Worm (Caenorhabditis elegans): ENCODE results near the gene frpr-4.

frpr-4 gene

ce11 chrII:5211970-5212369 lies 43.4 kb downstream of the frpr-4 start, which contains the start of gene C34F11.2:
Gene C34F11.2 (plus strand): TSS chrII:5212270.
- no peak for TF ChIP-seq ham-2 (GFP tag; optimal IDR thresholded peaks at IDR 0.05)

DNA sequence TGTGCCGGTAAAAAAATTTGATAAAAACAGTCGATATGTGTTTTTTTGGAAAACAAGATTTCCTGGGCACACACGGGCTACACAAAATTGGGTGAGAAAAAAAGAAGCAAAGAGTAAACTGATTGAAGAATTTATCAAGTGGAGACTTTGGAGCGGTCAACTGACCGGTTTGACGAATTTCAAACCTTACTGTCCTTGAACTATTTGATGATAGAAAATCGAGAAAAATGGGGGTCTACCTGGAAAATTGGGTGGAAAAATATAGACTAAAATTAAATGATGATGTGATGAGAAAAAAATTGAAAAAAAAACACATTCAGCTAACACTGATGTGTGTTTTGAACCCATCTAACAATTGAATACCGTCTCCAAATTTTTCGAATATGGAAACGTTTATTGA lies 44.5 kb downstream of the frpr-4 start, which contains the start of gene C34F11.8:
C34F11.8 (minus strand) TSS at position 135 of the 400 bp plus-strand sequence.
- TF ChIP-seq sem-2 (GFP tag; optimal IDR thresholded peaks at IDR 0.05) = no peak
- TF ChIP-seq nhr-76 (tag; optimal IDR thresholded peaks at IDR 0.05) = no peak
- TF ChIP-seq unc-39 (tag; optimal IDR thresholded peaks at IDR 0.05) = no peak
- no peak for TF ChIP-seq hlh-1 (tag; optimal IDR thresholded peaks at IDR 0.05)
- no peak for TF ChIP-seq elt-1 (tag; optimal IDR thresholded peaks at IDR 0.05; ENCODE audit: borderline replicate concordance, insufficient read depth)
- no peak for TF ChIP-seq lin-32 (GFP tag; optimal IDR thresholded peaks at IDR 0.05)
- TF ChIP-seq unc-120 (tag; optimal IDR thresholded peaks at IDR 0.05; ENCODE audit: poor library complexity, severe bottlenecking) = no peak
- no peak for TF ChIP-seq bed-3 (GFP tag; optimal IDR thresholded peaks at IDR 0.05)
- TF ChIP-seq nhr-237 (tag; optimal IDR thresholded peaks at IDR 0.05) = no peak
- no peak for TF ChIP-seq elt-3 (tag; optimal IDR thresholded peaks at IDR 0.05)
- TF ChIP-seq flh-1 (GFP tag; optimal IDR thresholded peaks at IDR 0.05) = no peak
- TF ChIP-seq M03D4.4 (tag; optimal IDR thresholded peaks at IDR 0.05) = no peak
- TF ChIP-seq unc-62 (GFP tag; optimal IDR thresholded peaks at IDR 0.05) = no peak
- TF ChIP-seq ztf-11 (tag; optimal IDR thresholded peaks at IDR 0.05) = no peak
- no peak for TF ChIP-seq mab-5 (tag; optimal IDR thresholded peaks at IDR 0.05)
- TF ChIP-seq pha-4 (tag; optimal IDR thresholded peaks at IDR 0.05) = no peak

DNA sequence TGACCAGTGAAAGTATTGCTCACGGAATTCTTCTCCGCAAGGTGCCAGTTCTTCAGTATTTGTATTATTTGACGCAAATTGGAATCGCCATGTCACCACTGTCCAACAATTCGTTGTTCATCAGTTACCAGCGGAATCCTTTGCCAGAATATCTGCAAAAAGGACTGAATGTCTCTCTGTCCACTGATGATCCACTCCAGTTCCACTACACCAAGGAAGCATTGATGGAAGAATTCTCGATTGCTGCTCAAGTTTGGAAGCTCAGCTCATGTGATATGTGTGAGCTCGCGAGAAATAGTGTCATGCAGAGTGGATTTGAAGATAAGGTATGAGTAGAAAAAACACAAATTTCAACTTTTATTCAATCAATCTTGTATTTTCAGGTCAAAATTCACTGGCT lies 46.2 kb downstream of the frpr-4 start:
- TF ChIP-seq elt-3 (tag; optimal IDR thresholded peaks at IDR 0.05) = no peak
- no peak for TF ChIP-seq lin-32 (GFP tag; optimal IDR thresholded peaks at IDR 0.05)
- TF ChIP-seq unc-120 (tag; optimal IDR thresholded peaks at IDR 0.05; ENCODE audit: poor library complexity, severe bottlenecking) = no peak
- no peak for TF ChIP-seq sem-2 (GFP tag; optimal IDR thresholded peaks at IDR 0.05)
- no peak for TF ChIP-seq mep-1 (tag; optimal IDR thresholded peaks at IDR 0.05)
- no peak for TF ChIP-seq snpc-4 (tag; optimal IDR thresholded peaks at IDR 0.05)
- TF ChIP-seq zip-8 (tag; optimal IDR thresholded peaks at IDR 0.05) = no peak
- TF ChIP-seq tbx-8 (GFP tag; optimal IDR thresholded peaks at IDR 0.05) = no peak
- no peak for TF ChIP-seq ceh-83 (GFP tag; optimal IDR thresholded peaks at IDR 0.05)
- TF ChIP-seq nhr-237 (tag; optimal IDR thresholded peaks at IDR 0.05) = no peak
- TF ChIP-seq unc-39 (tag; optimal IDR thresholded peaks at IDR 0.05) = no peak
- no peak for TF ChIP-seq ces-1 (GFP tag; optimal IDR thresholded peaks at IDR 0.05)
- TF ChIP-seq pha-4 (tag; optimal IDR thresholded peaks at IDR 0.05) = no peak
- TF ChIP-seq nhr-76 (tag; optimal IDR thresholded peaks at IDR 0.05) = no peak
- no peak for TF ChIP-seq ztf-11 (tag; optimal IDR thresholded peaks at IDR 0.05)
- no peak for TF ChIP-seq M03D4.4 (tag; optimal IDR thresholded peaks at IDR 0.05)

ce11 chrII:5205286-5205685 lies 50.0 kb downstream of the frpr-4 start:
- TF ChIP-seq unc-62 (GFP tag; optimal IDR thresholded peaks at IDR 0.05) = no peak
- TF ChIP-seq ceh-83 (GFP tag; optimal IDR thresholded peaks at IDR 0.05) = no peak
- no peak for TF ChIP-seq sptf-1 (tag; optimal IDR thresholded peaks at IDR 0.05)
- no peak for TF ChIP-seq zip-8 (tag; optimal IDR thresholded peaks at IDR 0.05)
- no peak for TF ChIP-seq mls-2 (tag; optimal IDR thresholded peaks at IDR 0.05)
- no peak for TF ChIP-seq nhr-2 (tag; optimal IDR thresholded peaks at IDR 0.05)
- no peak for TF ChIP-seq bed-3 (GFP tag; optimal IDR thresholded peaks at IDR 0.05)
- no peak for TF ChIP-seq flh-1 (GFP tag; optimal IDR thresholded peaks at IDR 0.05)
- TF ChIP-seq mab-5 (tag; optimal IDR thresholded peaks at IDR 0.05) = no peak
- no peak for TF ChIP-seq ceh-43 (GFP tag; optimal IDR thresholded peaks at IDR 0.05)
- TF ChIP-seq nhr-12 (tag; optimal IDR thresholded peaks at IDR 0.05) = no peak

DNA sequence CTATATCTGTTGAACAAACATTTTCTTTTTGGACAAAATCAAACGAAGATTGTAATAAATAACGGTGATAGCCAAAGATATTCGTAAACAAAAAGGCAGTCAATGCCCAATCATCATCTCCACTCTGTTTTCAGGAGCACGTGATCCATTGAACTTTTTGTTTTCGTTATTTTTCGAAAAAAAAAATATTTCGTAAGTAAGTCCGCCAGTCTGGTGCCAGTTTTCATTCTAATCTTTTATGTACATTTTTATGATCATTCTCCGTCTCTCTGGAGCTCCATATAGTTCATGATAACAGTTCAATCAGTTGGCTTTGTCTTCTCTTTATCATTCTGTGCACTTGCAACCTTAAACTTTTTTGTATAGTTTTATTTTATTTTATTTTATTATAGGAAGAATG lies 52.4 kb downstream of the frpr-4 start, which contains the start of gene ampd-1:
ampd-1 (plus strand) TSS at position 393 of the 400 bp plus-strand sequence.
- no peak for TF ChIP-seq lin-32 (GFP tag; optimal IDR thresholded peaks at IDR 0.05)
- no peak for TF ChIP-seq bed-3 (GFP tag; optimal IDR thresholded peaks at IDR 0.05)
- TF ChIP-seq M03D4.4 (tag; optimal IDR thresholded peaks at IDR 0.05) = no peak
- TF ChIP-seq nhr-28 (tag; optimal IDR thresholded peaks at IDR 0.05) = no peak
- TF ChIP-seq ceh-83 (GFP tag; optimal IDR thresholded peaks at IDR 0.05) = no peak
- no peak for TF ChIP-seq sptf-1 (tag; optimal IDR thresholded peaks at IDR 0.05)
- no peak for TF ChIP-seq lsy-2 (tag; optimal IDR thresholded peaks at IDR 0.05)

Data from whole organism, mixed stage, embryonic.